Fruit fly (Drosophila melanogaster): Measurements from ENCODE around the gene CG9377.

DNA sequence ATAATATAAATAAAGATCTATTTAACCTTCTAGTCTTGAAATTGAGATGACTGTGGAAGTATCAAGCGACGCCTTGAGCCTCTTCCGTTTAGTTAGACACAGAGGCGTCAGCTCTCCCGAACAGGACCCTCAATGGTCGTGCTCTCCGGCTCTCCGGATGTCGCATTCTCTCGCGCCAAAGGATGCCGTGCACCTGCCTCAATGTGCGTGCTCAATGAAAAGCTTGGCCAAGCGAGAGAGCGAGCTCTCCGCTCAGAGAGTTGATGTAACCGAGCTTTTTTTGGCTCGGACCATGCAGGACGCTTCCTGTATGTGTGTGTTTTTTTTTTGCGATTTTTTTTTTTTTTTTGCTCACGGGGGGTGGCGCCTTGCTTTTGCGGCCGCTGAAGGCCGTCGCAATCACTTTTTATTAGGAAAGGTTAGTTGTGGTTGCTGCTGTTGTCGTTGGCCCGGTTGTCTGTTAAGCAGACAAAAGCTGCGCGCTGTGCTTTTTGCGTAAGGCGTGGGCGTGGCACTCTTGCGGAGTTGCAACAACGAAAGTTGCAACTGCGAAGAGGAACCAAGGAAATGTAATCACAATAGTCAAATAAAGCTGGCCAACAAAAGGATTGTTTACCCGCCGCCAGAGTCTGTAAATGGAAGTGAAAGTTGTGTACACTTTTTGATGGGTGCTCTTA, 29.4 kb downstream of the CG9377 start:
- TF ChIP-seq CG6854 (GFP tag; optimal IDR thresholded peaks at IDR 0.05) (no peak), Hr4 (GFP tag; optimal IDR thresholded peaks at IDR 0.05) (no peak), CG8319 (GFP tag; optimal IDR thresholded peaks at IDR 0.05) (no peak), Eip75B (GFP tag; optimal IDR thresholded peaks at IDR 0.05) (no peak), CG8119 (GFP tag; IDR thresholded peaks at IDR 0.05) (0 out of 3 replicates have a peak, but pooled peaks have one; percentile 24), pdm3 (GFP tag; optimal IDR thresholded peaks at IDR 0.05) (no peak), CG6808 (GFP tag; optimal IDR thresholded peaks at IDR 0.05) (no peak), CG16779 (tag; optimal IDR thresholded peaks at IDR 0.05) (peak; percentile 15), Blimp-1 (GFP tag; optimal IDR thresholded peaks at IDR 0.05) (no peak), CG1621 (tag; optimal IDR thresholded peaks at IDR 0.05) (no peak), CG10631 (GFP tag; optimal IDR thresholded peaks at IDR 0.05) (no peak), CG6163 (GFP tag; IDR thresholded peaks at IDR 0.05) (no peak), eg (GFP tag; IDR thresholded peaks at IDR 0.05) (no peak), Hr39 (GFP tag; optimal IDR thresholded peaks at IDR 0.05) (no peak)

All from whole organism, prepupa.